Worm (Caenorhabditis elegans): ENCODE data around the gene ufd-1.

Gene ufd-1

ce11 chrIV:12364964-12365363 lies 34.3 kb upstream of the ufd-1 start:
- no peak for TF ChIP-seq sdz-12 (GFP tag; optimal IDR thresholded peaks at IDR 0.05)
- TF ChIP-seq mdt-29 (GFP tag; IDR thresholded peaks at IDR 0.05): no peak
- no peak for TF ChIP-seq nhr-76 (tag; optimal IDR thresholded peaks at IDR 0.05)
- no peak for TF ChIP-seq ces-1 (GFP tag; optimal IDR thresholded peaks at IDR 0.05)
- TF ChIP-seq mxl-3 (GFP tag; optimal IDR thresholded peaks at IDR 0.05): peak; percentile 26
- TF ChIP-seq mep-1 (tag; optimal IDR thresholded peaks at IDR 0.05): peak; percentile 19
- peak; percentile 65 for TF ChIP-seq aha-1 (tag)
- TF ChIP-seq fkh-10 (GFP tag; optimal IDR thresholded peaks at IDR 0.05): peak; percentile 35
- TF ChIP-seq hif-1 (tag; optimal IDR thresholded peaks at IDR 0.05): peak in 1 of 2 experiments; percentile 18
- peak; percentile 43 for TF ChIP-seq hlh-30 (tag; optimal IDR thresholded peaks at IDR 0.05; ENCODE audit: insufficient read depth)
- TF ChIP-seq lin-39 (tag; optimal IDR thresholded peaks at IDR 0.05): no peak
- peak; percentile 18 for TF ChIP-seq rbr-2 (tag; optimal IDR thresholded peaks at IDR 0.05)
- TF ChIP-seq ZK337.2 (GFP tag; IDR thresholded peaks at IDR 0.05): no peak
- TF ChIP-seq egl-43 (GFP tag; IDR thresholded peaks at IDR 0.05): 0 out of 2 replicates have a peak, but pooled peaks have one; percentile 10
- TF ChIP-seq hmg-1.1 (GFP tag; IDR thresholded peaks at IDR 0.05): peak; percentile 56; the same call in 1 of the 2 replicates
- TF ChIP-seq daf-16 (GFP tag; optimal IDR thresholded peaks at IDR 0.05): no peak
- TF ChIP-seq daf-16 (tag; optimal IDR thresholded peaks at IDR 0.05): peak; percentile 18
- TF ChIP-seq mdl-1 (tag; optimal IDR thresholded peaks at IDR 0.05): peak in 1 of 2 experiments; percentile 38
- TF ChIP-seq hlh-11 (tag; optimal IDR thresholded peaks at IDR 0.05): peak; percentile 68
- TF ChIP-seq ctbp-1 (GFP tag; IDR thresholded peaks at IDR 0.05): no peak
- TF ChIP-seq F10B5.3 (tag; optimal IDR thresholded peaks at IDR 0.05): no peak
- TF ChIP-seq dpl-1 (GFP tag; optimal IDR thresholded peaks at IDR 0.05): peak; percentile 8
- no peak for TF ChIP-seq ceh-28 (tag; optimal IDR thresholded peaks at IDR 0.05)
- no peak for TF ChIP-seq zip-11 (GFP tag; IDR thresholded peaks at IDR 0.05)
- no peak for TF ChIP-seq F37D6.2 (tag; optimal IDR thresholded peaks at IDR 0.05)
- 0 out of 2 replicates have a peak, but pooled peaks have one; percentile 6 for TF ChIP-seq dmd-6 (GFP tag; IDR thresholded peaks at IDR 0.05)
- TF ChIP-seq set-16 (GFP tag; IDR thresholded peaks at IDR 0.05): peak; percentile 26; the same call in 1 of the 2 replicates
- TF ChIP-seq lsy-2 (tag; optimal IDR thresholded peaks at IDR 0.05): peak; percentile 31 to 34
- no peak for TF ChIP-seq lin-1 (GFP tag; IDR thresholded peaks at IDR 0.05)
- no peak for TF ChIP-seq ceh-62 (tag; optimal IDR thresholded peaks at IDR 0.05)
- TF ChIP-seq fos-1 (tag; optimal IDR thresholded peaks at IDR 0.05): no peak

- TF ChIP-seq F26F4.8 (GFP tag; conservative IDR thresholded peaks at IDR 0.05) (no peak), lin-13 (GFP tag; optimal IDR thresholded peaks at IDR 0.05) (peak; percentile 8), nhr-237 (tag; optimal IDR thresholded peaks at IDR 0.05) (no peak), lin-1 (GFP tag; IDR thresholded peaks at IDR 0.05) (no peak), nhr-42 (GFP tag; IDR thresholded peaks at IDR 0.05) (no peak), pha-4 (GFP tag; IDR thresholded peaks at IDR 0.05) (no peak), pha-4 (tag; optimal IDR thresholded peaks at IDR 0.05) (no peak), duxl-1 (tag; optimal IDR thresholded peaks at IDR 0.05; ENCODE audit: poor library complexity) (no peak), vab-7 (GFP tag; IDR thresholded peaks at IDR 0.05) (no peak), ceh-20 (GFP tag; IDR thresholded peaks at IDR 0.05) (no peak), R02D3.7 (tag; optimal IDR thresholded peaks at IDR 0.05) (no peak), Y48G9A.11 (GFP tag; IDR thresholded peaks at IDR 0.05) (no peak), spr-1 (tag; optimal IDR thresholded peaks at IDR 0.05) (no peak), dpl-1 (GFP tag; optimal IDR thresholded peaks at IDR 0.05) (no peak), D1046.2 (GFP tag; IDR thresholded peaks at IDR 0.05) (no peak), dmd-6 (GFP tag; IDR thresholded peaks at IDR 0.05) (peak; percentile 42), gei-8 (GFP tag; optimal IDR thresholded peaks at IDR 0.05) (no peak), nhr-77 (tag; optimal IDR thresholded peaks at IDR 0.05) (no peak), nhr-76 (tag; optimal IDR thresholded peaks at IDR 0.05) (no peak), tra-1 (GFP tag; IDR thresholded peaks at IDR 0.05) (no peak), lin-15B (tag; optimal IDR thresholded peaks at IDR 0.05) (no peak), F44E2.7 (GFP tag; IDR thresholded peaks at IDR 0.05) (no peak), mdl-1 (tag; optimal IDR thresholded peaks at IDR 0.05) (no peak), zip-11 (GFP tag; IDR thresholded peaks at IDR 0.05) (no peak), cey-2 (tag; optimal IDR thresholded peaks at IDR 0.05; ENCODE audit: borderline replicate concordance, insufficient read depth) (no peak)
Observed at ce11 chrIV:12361392-12362092, 30.9 kb upstream of the ufd-1 start, which contains the start of the genes ccr-4 and ZC518.8. TSS of gene ccr-4 (plus strand) at chrIV:12361542. TSS of gene ZC518.8 (minus strand) at chrIV:12361908.
